ENCODE assay signal across 4 worm cellular contexts in the genomic region with DNA sequence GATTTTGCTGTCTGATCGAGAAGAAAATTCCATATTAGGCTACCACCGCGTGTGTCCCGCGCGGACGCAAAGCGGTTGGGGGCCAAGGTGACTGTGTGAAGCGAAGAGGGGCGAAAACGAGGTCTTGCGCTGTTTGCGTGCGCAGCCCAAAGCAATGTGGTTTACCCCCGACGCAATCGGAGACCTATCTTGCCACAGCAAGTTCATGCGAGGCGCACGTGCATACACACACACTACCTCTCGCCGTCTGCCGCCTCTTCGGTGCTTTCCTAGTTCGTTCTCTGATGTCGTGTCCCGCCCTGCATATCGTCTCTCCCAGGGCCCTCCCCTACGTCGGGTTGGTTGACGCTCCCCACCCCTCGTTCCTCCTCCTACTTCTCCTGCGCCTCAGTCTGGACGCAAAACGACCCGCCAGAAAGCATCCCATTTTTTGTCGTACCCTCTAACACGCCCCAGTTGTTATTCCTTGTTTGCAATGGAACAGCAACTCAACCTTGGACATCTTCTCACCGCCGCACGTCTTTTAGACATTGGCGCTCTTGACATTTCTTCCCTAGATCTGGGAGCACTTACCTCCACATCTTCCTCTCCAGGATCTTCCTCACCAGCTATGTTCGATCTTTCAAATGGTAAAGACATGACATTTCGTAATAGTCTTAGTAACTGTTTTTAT.
TF ChIP-seq lines count a peak whose summit lies in the region.

A gene (plus strand): TSS at position 341 of the 673 bp plus-strand sequence.

TF ChIP-seq in whole organism, L2 larva, 48 proteins besides CTCF, POLR2A, EP300 and RAD21 (continues in another document):
- TF ChIP-seq ama-1 (optimal IDR thresholded peaks at IDR 0.05; lab: Kevin White, UChicago) = peak; percentile 92
- TF ChIP-seq nhr-77 (tag; optimal IDR thresholded peaks at IDR 0.05; lab: Kevin White, UChicago) = no peak
- TF ChIP-seq nhr-25 (tag; optimal IDR thresholded peaks at IDR 0.05; lab: Kevin White, UChicago) = peak; percentile 93
- no peak for TF ChIP-seq R02D3.7 (tag; optimal IDR thresholded peaks at IDR 0.05; lab: Kevin White, UChicago)
- TF ChIP-seq zag-1 (tag; optimal IDR thresholded peaks at IDR 0.05; lab: Kevin White, UChicago) = peak; percentile 93
- TF ChIP-seq unc-55 (GFP tag; optimal IDR thresholded peaks at IDR 0.05; lab: Kevin White, UChicago) = peak; percentile 65
- TF ChIP-seq sma-3 (GFP tag; optimal IDR thresholded peaks at IDR 0.05; lab: Kevin White, UChicago) = peak; percentile 3
- peak; percentile 87 for TF ChIP-seq blmp-1 (tag; optimal IDR thresholded peaks at IDR 0.05; lab: Kevin White, UChicago; ENCODE audit: insufficient read depth)
- TF ChIP-seq ztf-1 (GFP tag; conservative IDR thresholded peaks at IDR 0.05; lab: Robert Waterston, UW) = no peak
- peak; percentile 52 for TF ChIP-seq ceh-82 (tag; optimal IDR thresholded peaks at IDR 0.05; lab: Kevin White, UChicago)
- TF ChIP-seq aly-2 (tag; optimal IDR thresholded peaks at IDR 0.05; lab: Kevin White, UChicago) = no peak
- TF ChIP-seq nhr-23 (tag; optimal IDR thresholded peaks at IDR 0.05; lab: Kevin White, UChicago) = no peak
- peak; percentile 70 for TF ChIP-seq sem-4 (tag; optimal IDR thresholded peaks at IDR 0.05; lab: Kevin White, UChicago)
- no peak for TF ChIP-seq elt-3 (tag; optimal IDR thresholded peaks at IDR 0.05; lab: Kevin White, UChicago)
- TF ChIP-seq ZK546.5 (tag; optimal IDR thresholded peaks at IDR 0.05; lab: Kevin White, UChicago) = peak; percentile 18
- TF ChIP-seq lin-13 (GFP tag; optimal IDR thresholded peaks at IDR 0.05; lab: Kevin White, UChicago) = peak; percentile 84
- peak; percentile 100 for TF ChIP-seq mdl-1 (tag; optimal IDR thresholded peaks at IDR 0.05; lab: Kevin White, UChicago)
- peak; percentile 87 for TF ChIP-seq ztf-4 (tag; optimal IDR thresholded peaks at IDR 0.05; lab: Kevin White, UChicago)
- TF ChIP-seq ztf-11 (tag; optimal IDR thresholded peaks at IDR 0.05; lab: Kevin White, UChicago) = no peak
- TF ChIP-seq C34F6.9 (tag; optimal IDR thresholded peaks at IDR 0.05; lab: Kevin White, UChicago) = peak; percentile 84
- peak; percentile 83 for TF ChIP-seq Y55F3AM.14 (GFP tag; optimal IDR thresholded peaks at IDR 0.05; lab: Kevin White, UChicago)

TF ChIP-seq in whole organism, L4 larva, 104 proteins besides CTCF, POLR2A, EP300 and RAD21 (continues in another document):
- TF ChIP-seq tag-97 (GFP tag; IDR thresholded peaks at IDR 0.05; lab: Robert Waterston, UW) (no peak), spr-1 (tag; optimal IDR thresholded peaks at IDR 0.05; lab: Kevin White, UChicago) (peak; percentile 57), fkh-10 (GFP tag; optimal IDR thresholded peaks at IDR 0.05; lab: Kevin White, UChicago) (peak; percentile 42), zip-2 (tag; optimal IDR thresholded peaks at IDR 0.05; lab: Kevin White, UChicago) (no peak), dpl-1 (GFP tag; optimal IDR thresholded peaks at IDR 0.05; lab: Kevin White, UChicago) (peak; percentile 43), nhr-42 (GFP tag; IDR thresholded peaks at IDR 0.05; lab: Robert Waterston, UW) (peak; percentile 85), D1046.2 (GFP tag; IDR thresholded peaks at IDR 0.05; lab: Robert Waterston, UW) (no peak), pha-4 (GFP tag; IDR thresholded peaks at IDR 0.05; lab: Robert Waterston, UW) (peak; percentile 93), pha-4 (tag; optimal IDR thresholded peaks at IDR 0.05; lab: Kevin White, UChicago) (no peak), aha-1 (tag; lab: Kevin White, UChicago) (peak; percentile 100), nhr-76 (tag; optimal IDR thresholded peaks at IDR 0.05; lab: Kevin White, UChicago) (no peak), egl-43 (GFP tag; IDR thresholded peaks at IDR 0.05; lab: Robert Waterston, UW) (peak; percentile 90), ceh-20 (GFP tag; IDR thresholded peaks at IDR 0.05; lab: Robert Waterston, UW) (peak; percentile 95), ces-1 (GFP tag; optimal IDR thresholded peaks at IDR 0.05; lab: Kevin White, UChicago) (no peak), dmd-8 (GFP tag; IDR thresholded peaks at IDR 0.05; lab: Robert Waterston, UW) (no peak), lin-13 (GFP tag; optimal IDR thresholded peaks at IDR 0.05; lab: Kevin White, UChicago) (peak; percentile 82), cey-2 (tag; optimal IDR thresholded peaks at IDR 0.05; lab: Kevin White, UChicago; ENCODE audit: borderline replicate concordance, insufficient read depth) (no peak), nhr-41 (GFP tag; IDR thresholded peaks at IDR 0.05; lab: Robert Waterston, UW) (no peak), ztf-7 (tag; optimal IDR thresholded peaks at IDR 0.05; lab: Kevin White, UChicago) (peak; percentile 23), ceh-32 (tag; optimal IDR thresholded peaks at IDR 0.05; lab: Kevin White, UChicago; ENCODE audit: poor library complexity) (peak; percentile 43), nhr-11 (tag; optimal IDR thresholded peaks at IDR 0.05; lab: Kevin White, UChicago) (peak; percentile 92), ctbp-1 (GFP tag; IDR thresholded peaks at IDR 0.05; lab: Robert Waterston, UW) (peak; percentile 86)

TF ChIP-seq in whole organism, late embryonic, 69 proteins besides CTCF, POLR2A, EP300 and RAD21 (continues in another document):
- peak; percentile 63 for TF ChIP-seq ceh-14 (tag; optimal IDR thresholded peaks at IDR 0.05; lab: Kevin White, UChicago)
- TF ChIP-seq C08G9.2 (tag; optimal IDR thresholded peaks at IDR 0.05; lab: Kevin White, UChicago) = peak; percentile 33
- peak; percentile 85 for TF ChIP-seq T23F11.4 (GFP tag; optimal IDR thresholded peaks at IDR 0.05; lab: Kevin White, UChicago)
- peak; percentile 96 for TF ChIP-seq ceh-34 (tag; optimal IDR thresholded peaks at IDR 0.05; lab: Kevin White, UChicago)
- peak; percentile 3 for TF ChIP-seq pax-1 (tag; optimal IDR thresholded peaks at IDR 0.05; lab: Kevin White, UChicago)
- no peak for TF ChIP-seq unc-3 (GFP tag; conservative IDR thresholded peaks at IDR 0.05; lab: Robert Waterston, UW)
- TF ChIP-seq unc-3 (tag; optimal IDR thresholded peaks at IDR 0.05; lab: Kevin White, UChicago) = peak; percentile 39
- TF ChIP-seq gmeb-2 (tag; optimal IDR thresholded peaks at IDR 0.05; lab: Kevin White, UChicago) = no peak
- TF ChIP-seq hlh-8 (tag; optimal IDR thresholded peaks at IDR 0.05; lab: Kevin White, UChicago) = no peak
- peak; percentile 54 for TF ChIP-seq F13H6.1 (tag; optimal IDR thresholded peaks at IDR 0.05; lab: Kevin White, UChicago)
- no peak for TF ChIP-seq pag-3 (tag; optimal IDR thresholded peaks at IDR 0.05; lab: Kevin White, UChicago; ENCODE audit: borderline replicate concordance)
- TF ChIP-seq ets-4 (tag; optimal IDR thresholded peaks at IDR 0.05; lab: Kevin White, UChicago) = peak; percentile 58
- TF ChIP-seq hlh-30 (tag; optimal IDR thresholded peaks at IDR 0.05; lab: Kevin White, UChicago; ENCODE audit: insufficient read depth) = peak; percentile 89
- peak; percentile 86 for TF ChIP-seq dve-1 (tag; optimal IDR thresholded peaks at IDR 0.05; lab: Kevin White, UChicago)
- peak; percentile 69 for TF ChIP-seq eyg-1 (tag; optimal IDR thresholded peaks at IDR 0.05; lab: Kevin White, UChicago)
- no peak for TF ChIP-seq fkh-10 (GFP tag; optimal IDR thresholded peaks at IDR 0.05; lab: Kevin White, UChicago)
- no peak for TF ChIP-seq elt-4 (tag; optimal IDR thresholded peaks at IDR 0.05; lab: Kevin White, UChicago)
- no peak for TF ChIP-seq ama-1 (optimal IDR thresholded peaks at IDR 0.05; lab: Kevin White, UChicago)
- TF ChIP-seq elt-2 (tag; optimal IDR thresholded peaks at IDR 0.05; lab: Kevin White, UChicago) = peak; percentile 74
- TF ChIP-seq rnt-1 (tag; optimal IDR thresholded peaks at IDR 0.05; lab: Kevin White, UChicago) = peak; percentile 97
- TF ChIP-seq sdc-2 (tag; optimal IDR thresholded peaks at IDR 0.05; lab: Kevin White, UChicago) = peak; percentile 63
- TF ChIP-seq hlh-6 (tag; optimal IDR thresholded peaks at IDR 0.05; lab: Kevin White, UChicago) = no peak
- peak; percentile 76 for TF ChIP-seq pha-2 (tag; optimal IDR thresholded peaks at IDR 0.05; lab: Kevin White, UChicago)

TF ChIP-seq in whole organism, mixed stage, embryonic, 35 proteins besides CTCF, POLR2A, EP300 and RAD21 (continues in another document):
- TF ChIP-seq ces-1 (GFP tag; optimal IDR thresholded peaks at IDR 0.05; lab: Kevin White, UChicago) = peak; percentile 39
- TF ChIP-seq drap-1 (GFP tag; optimal IDR thresholded peaks at IDR 0.05; lab: Kevin White, UChicago) = peak; percentile 76
- peak; percentile 46 for TF ChIP-seq bed-3 (GFP tag; optimal IDR thresholded peaks at IDR 0.05; lab: Kevin White, UChicago)
- peak; percentile 35 for TF ChIP-seq mep-1 (tag; optimal IDR thresholded peaks at IDR 0.05; lab: Kevin White, UChicago)
- TF ChIP-seq lin-32 (GFP tag; optimal IDR thresholded peaks at IDR 0.05; lab: Kevin White, UChicago) = no peak
- TF ChIP-seq cnd-1 (tag; optimal IDR thresholded peaks at IDR 0.05; lab: Kevin White, UChicago) = no peak
- peak; percentile 11 for TF ChIP-seq blmp-1 (tag; optimal IDR thresholded peaks at IDR 0.05; lab: Kevin White, UChicago)
- TF ChIP-seq M03D4.4 (tag; optimal IDR thresholded peaks at IDR 0.05; lab: Kevin White, UChicago) = peak; percentile 56
- TF ChIP-seq nhr-28 (tag; optimal IDR thresholded peaks at IDR 0.05; lab: Kevin White, UChicago) = no peak
- TF ChIP-seq zip-8 (tag; optimal IDR thresholded peaks at IDR 0.05; lab: Kevin White, UChicago) = peak; percentile 38
- TF ChIP-seq mls-2 (tag; optimal IDR thresholded peaks at IDR 0.05; lab: Kevin White, UChicago) = peak; percentile 82
- peak; percentile 81 for TF ChIP-seq unc-39 (tag; optimal IDR thresholded peaks at IDR 0.05; lab: Kevin White, UChicago)
- TF ChIP-seq unc-62 (GFP tag; optimal IDR thresholded peaks at IDR 0.05; lab: Kevin White, UChicago) = peak; percentile 51
- TF ChIP-seq ceh-43 (GFP tag; optimal IDR thresholded peaks at IDR 0.05; lab: Kevin White, UChicago) = peak; percentile 60
- TF ChIP-seq nhr-12 (tag; optimal IDR thresholded peaks at IDR 0.05; lab: Kevin White, UChicago) = no peak
- TF ChIP-seq sem-2 (GFP tag; optimal IDR thresholded peaks at IDR 0.05; lab: Kevin White, UChicago) = no peak
- no peak for TF ChIP-seq flh-1 (GFP tag; optimal IDR thresholded peaks at IDR 0.05; lab: Kevin White, UChicago)
- peak; percentile 51 for TF ChIP-seq lsy-2 (tag; optimal IDR thresholded peaks at IDR 0.05; lab: Kevin White, UChicago)
- peak; percentile 64 for TF ChIP-seq nhr-237 (tag; optimal IDR thresholded peaks at IDR 0.05; lab: Kevin White, UChicago)
- peak; percentile 98 for TF ChIP-seq pha-4 (tag; optimal IDR thresholded peaks at IDR 0.05; lab: Kevin White, UChicago)
- peak; percentile 80 for TF ChIP-seq unc-120 (tag; optimal IDR thresholded peaks at IDR 0.05; lab: Kevin White, UChicago; ENCODE audit: poor library complexity, severe bottlenecking)
- peak; percentile 65 for TF ChIP-seq tbx-8 (GFP tag; optimal IDR thresholded peaks at IDR 0.05; lab: Kevin White, UChicago)
- TF ChIP-seq ham-2 (GFP tag; optimal IDR thresholded peaks at IDR 0.05; lab: Kevin White, UChicago) = peak; percentile 100
- TF ChIP-seq sptf-1 (tag; optimal IDR thresholded peaks at IDR 0.05; lab: Kevin White, UChicago) = peak; percentile 89
- TF ChIP-seq nhr-2 (tag; optimal IDR thresholded peaks at IDR 0.05; lab: Kevin White, UChicago) = peak; percentile 48
- no peak for TF ChIP-seq snpc-4 (tag; optimal IDR thresholded peaks at IDR 0.05; lab: Kevin White, UChicago)
